Worm (Caenorhabditis elegans): Measurements from ENCODE around the gene F47B7.2.

ce11 chrX:3727274-3727673 is 45.3 kb upstream of the F47B7.2 start, which contains the start of gene nlp-1:
- TF ChIP-seq K12H6.12 (tag; optimal IDR thresholded peaks at IDR 0.05) (no peak), pha-4 (tag; optimal IDR thresholded peaks at IDR 0.05) (no peak)
